Worm (Caenorhabditis elegans) whole organism, L4 larva: ENCODE measurements around the gene ZK643.2.

Experiments used
- F10B5.3 ChIP-seq: sonication (generic microtip); optimal IDR thresholded peaks from 2 replicates; lab custom pipeline; 2016; ENCODE audit warnings: mild to moderate bottlenecking, missing genetic modification characterization, missing compliant biosample characterization
- R02D3.7 ChIP-seq: fragments of 150-350 bp; sonication (generic microtip); optimal IDR thresholded peaks from 3 replicates; lab custom pipeline; 2014; ENCODE audit warnings: missing biosample characterization, missing genetic modification characterization
- Y105C5A.15 ChIP-seq: fragments of 200-800 bp; sonication (Bioruptor generic); IDR thresholded peaks from 2 replicates; pipeline ENCODE4 v1.3.6; 2022; ENCODE audit warnings: missing genetic modification characterization, missing compliant biosample characterization
- Y48G9A.11 ChIP-seq: fragments of 200-800 bp; sonication (Bioruptor generic); IDR thresholded peaks from 2 replicates; pipeline ENCODE4 v1.3.6; 2022; ENCODE audit warnings: missing genetic modification reagents, missing genetic modification characterization, missing compliant biosample characterization
- ZK337.2 ChIP-seq: fragments of 200-800 bp; sonication (Bioruptor generic); IDR thresholded peaks from 2 replicates; pipeline ENCODE4 v1.3.6; 2022; ENCODE audit warnings: missing genetic modification reagents, missing genetic modification characterization, missing compliant biosample characterization
- ZK546.5 ChIP-seq, 2 experiments: sonication (generic microtip); optimal IDR thresholded peaks; 2 replicates each; lab custom pipeline; 2017; ENCODE audit warnings: missing biosample characterization in 2 of 2, missing genetic modification characterization in 2 of 2
- ceh-20 ChIP-seq: fragments of 200-800 bp; sonication (Bioruptor generic); IDR thresholded peaks from 2 replicates; pipeline ENCODE4 v1.3.6; 2022; ENCODE audit warnings: missing genetic modification reagents, missing genetic modification characterization, missing compliant biosample characterization
- ceh-28 ChIP-seq: fragments of 150-350 bp; optimal IDR thresholded peaks from 2 replicates; lab custom pipeline; 2014; ENCODE audit warnings: missing biosample characterization, missing genetic modification reagents, missing genetic modification characterization
- ceh-62 ChIP-seq: sonication (generic microtip); optimal IDR thresholded peaks from 2 replicates; lab custom pipeline; 2017; ENCODE audit warnings: missing biosample characterization, missing genetic modification characterization
- ceh-82 ChIP-seq: sonication (generic microtip); optimal IDR thresholded peaks from 2 replicates; lab custom pipeline; 2017; ENCODE audit warnings: missing biosample characterization, missing genetic modification characterization
- daf-12 ChIP-seq: fragments of 150-350 bp; optimal IDR thresholded peaks from 2 replicates; lab custom pipeline; 2014; ENCODE audit warnings: missing biosample characterization, missing genetic modification reagents, missing genetic modification characterization
- daf-16 ChIP-seq, 3 experiments: sonication (generic microtip); optimal IDR thresholded peaks; 2 replicates each; lab custom pipeline; 2016 to 2017; ENCODE audit warnings: missing genetic modification characterization in 3 of 3, missing genetic modification reagents in 3 of 3, mild to moderate bottlenecking in 2 of 3, missing compliant biosample characterization in 2 of 3, missing biosample characterization in 1 of 3, moderate library complexity in 1 of 3
- daf-19 ChIP-seq: fragments of 200-800 bp; sonication (Bioruptor generic); conservative IDR thresholded peaks from 2 replicates; pipeline ENCODE4 v1.3.6; 2022; ENCODE audit warnings: missing genetic modification characterization, missing compliant biosample characterization
- dmd-6 ChIP-seq: fragments of 200-800 bp; sonication (Bioruptor generic); IDR thresholded peaks from 2 replicates; pipeline ENCODE4 v1.3.6; 2022; ENCODE audit warnings: missing genetic modification reagents, missing genetic modification characterization, missing compliant biosample characterization
- dpl-1 ChIP-seq: fragments of 150-350 bp; optimal IDR thresholded peaks from 2 replicates; lab custom pipeline; 2014; ENCODE audit warnings: missing biosample characterization, missing genetic modification reagents, missing genetic modification characterization
- dve-1 ChIP-seq: sonication (generic microtip); optimal IDR thresholded peaks from 2 replicates; lab custom pipeline; 2017; ENCODE audit warnings: antibody characterized with exemption, mild to moderate bottlenecking, missing genetic modification characterization, missing compliant biosample characterization; ENCODE audit not compliant: insufficient read depth
- fkh-10 ChIP-seq: fragments of 150-350 bp; optimal IDR thresholded peaks from 2 replicates; lab custom pipeline; 2014; ENCODE audit warnings: missing biosample characterization, missing genetic modification reagents, missing genetic modification characterization
- fos-1 ChIP-seq: fragments of 150-350 bp; optimal IDR thresholded peaks from 2 replicates; lab custom pipeline; 2014; ENCODE audit warnings: missing biosample characterization, missing genetic modification characterization
- hif-1 ChIP-seq, 2 experiments: sonication (generic microtip); optimal IDR thresholded peaks; 2 replicates each; lab custom pipeline; 2016 to 2017; ENCODE audit warnings: missing compliant biosample characterization in 2 of 2, missing genetic modification characterization in 2 of 2, missing genetic modification reagents in 2 of 2, missing genotype in 2 of 2, mild to moderate bottlenecking in 1 of 2
- hlh-11 ChIP-seq: fragments of 200-800 bp; sonication (Bioruptor generic); optimal IDR thresholded peaks from 2 replicates; lab custom pipeline; 2018; ENCODE audit warnings: mild to moderate bottlenecking, missing genetic modification characterization, missing compliant biosample characterization
- hmg-1.1 ChIP-seq: fragments of 200-800 bp; sonication (Bioruptor generic); IDR thresholded peaks from 2 replicates; pipeline ENCODE4 v1.3.6; 2022; ENCODE audit warnings: missing genetic modification reagents, missing genetic modification characterization, missing compliant biosample characterization
- jun-1 ChIP-seq: fragments of 150-350 bp; optimal IDR thresholded peaks from 2 replicates; lab custom pipeline; 2014; ENCODE audit warnings: missing biosample characterization, missing genetic modification reagents, missing genetic modification characterization
- lim-7 ChIP-seq: fragments of 200-800 bp; sonication (Bioruptor generic); IDR thresholded peaks from 2 replicates; pipeline ENCODE4 v1.3.6; 2022; ENCODE audit warnings: missing genetic modification characterization, missing compliant biosample characterization
- lin-29 ChIP-seq: fragments of 200-800 bp; sonication (Bioruptor generic); IDR thresholded peaks from 2 replicates; pipeline ENCODE4 v1.3.6; 2022; ENCODE audit warnings: missing genetic modification reagents, missing genetic modification characterization, missing compliant biosample characterization
- lin-38 ChIP-seq: fragments of 200-800 bp; sonication (Bioruptor generic); IDR thresholded peaks from 2 replicates; pipeline ENCODE4 v1.3.6; 2022; ENCODE audit warnings: missing genetic modification reagents, missing genetic modification characterization, missing compliant biosample characterization
- lin-39 ChIP-seq: fragments of 150-350 bp; optimal IDR thresholded peaks from 2 replicates; lab custom pipeline; 2014; ENCODE audit warnings: missing biosample characterization, missing genetic modification reagents, missing genetic modification characterization
- madf-9 ChIP-seq: fragments of 200-800 bp; sonication (Bioruptor generic); conservative IDR thresholded peaks from 2 replicates; pipeline ENCODE4 v1.3.6; 2022; ENCODE audit warnings: missing genetic modification reagents, missing genetic modification characterization, missing compliant biosample characterization
- mdl-1 ChIP-seq, 2 experiments: fragments of 150-350 bp in 1 of 2; sonication (generic microtip) in 1 of 2; optimal IDR thresholded peaks; 2 replicates each; lab custom pipeline; 2014 to 2017; ENCODE audit warnings: missing biosample characterization in 2 of 2, missing genetic modification characterization in 2 of 2
- mdt-29 ChIP-seq: fragments of 200-800 bp; sonication (Bioruptor generic); IDR thresholded peaks from 2 replicates; pipeline ENCODE4 v1.3.6; 2022; ENCODE audit warnings: missing genetic modification reagents, missing genetic modification characterization, missing compliant biosample characterization
- mes-2 ChIP-seq: sonication (generic microtip); optimal IDR thresholded peaks from 2 replicates; lab custom pipeline; 2016; ENCODE audit warnings: missing genotype, mild to moderate bottlenecking, missing genetic modification characterization, missing compliant biosample characterization; ENCODE audit not compliant: poor library complexity, severe bottlenecking
- mxl-2 ChIP-seq: fragments of 200-800 bp; sonication (Bioruptor generic); conservative IDR thresholded peaks from 2 replicates; pipeline ENCODE4 v1.3.6; 2022; ENCODE audit warnings: missing genetic modification reagents, missing genetic modification characterization, missing compliant biosample characterization
- nhr-10 ChIP-seq: fragments of 150-350 bp; optimal IDR thresholded peaks from 2 replicates; lab custom pipeline; 2014; ENCODE audit warnings: missing biosample characterization, missing genetic modification characterization
- nhr-111 ChIP-seq: fragments of 200-800 bp; sonication (Bioruptor generic); optimal IDR thresholded peaks from 2 replicates; lab custom pipeline; 2018; ENCODE audit warnings: mild to moderate bottlenecking, missing genetic modification characterization, missing compliant biosample characterization
- nhr-237 ChIP-seq: sonication (generic microtip); optimal IDR thresholded peaks from 2 replicates; lab custom pipeline; 2017; ENCODE audit warnings: missing biosample characterization, missing genetic modification characterization
- nhr-25 ChIP-seq: sonication (generic microtip); optimal IDR thresholded peaks from 2 replicates; lab custom pipeline; 2017; ENCODE audit warnings: missing genetic modification characterization, mild to moderate bottlenecking, missing compliant biosample characterization, antibody characterized with exemption, moderate library complexity, borderline replicate concordance; ENCODE audit not compliant: insufficient read depth
- nhr-28 ChIP-seq: fragments of 150-350 bp; optimal IDR thresholded peaks from 2 replicates; lab custom pipeline; 2014; ENCODE audit warnings: missing biosample characterization, missing genetic modification characterization
- nhr-42 ChIP-seq: fragments of 200-800 bp; sonication (Bioruptor generic); IDR thresholded peaks from 2 replicates; pipeline ENCODE4 v1.3.6; 2022; ENCODE audit warnings: missing genetic modification characterization, missing compliant biosample characterization
- nhr-48 ChIP-seq: sonication (generic microtip); optimal IDR thresholded peaks from 2 replicates; lab custom pipeline; 2016; ENCODE audit warnings: mild to moderate bottlenecking, missing genetic modification characterization, missing compliant biosample characterization
- nhr-6 ChIP-seq: fragments of 150-350 bp; optimal IDR thresholded peaks from 2 replicates; lab custom pipeline; 2014; ENCODE audit warnings: missing biosample characterization, missing genetic modification characterization
- nhr-76 ChIP-seq: fragments of 150-350 bp; optimal IDR thresholded peaks from 2 replicates; lab custom pipeline; 2014; ENCODE audit warnings: missing biosample characterization, missing genetic modification characterization
- pqm-1 ChIP-seq: sonication (generic microtip); optimal IDR thresholded peaks from 2 replicates; lab custom pipeline; 2017; ENCODE audit warnings: missing biosample characterization, missing genetic modification characterization
- rbr-2 ChIP-seq: sonication (generic microtip); optimal IDR thresholded peaks from 2 replicates; lab custom pipeline; 2016; ENCODE audit warnings: missing genotype, missing genetic modification characterization, missing compliant biosample characterization
- sdz-12 ChIP-seq: fragments of 200-800 bp; sonication (Bioruptor generic); optimal IDR thresholded peaks from 2 replicates; lab custom pipeline; 2018; ENCODE audit warnings: mild to moderate bottlenecking, missing genetic modification characterization, missing compliant biosample characterization
- snpc-1.2 ChIP-seq: fragments of 200-800 bp; sonication (Bioruptor generic); IDR thresholded peaks from 2 replicates; pipeline ENCODE4 v1.3.6; 2022; ENCODE audit warnings: missing genetic modification reagents, missing genetic modification characterization, missing compliant biosample characterization
- spr-3 ChIP-seq: fragments of 200-800 bp; sonication (Bioruptor generic); optimal IDR thresholded peaks from 2 replicates; lab custom pipeline; 2018; ENCODE audit warnings: mild to moderate bottlenecking, missing genetic modification characterization, missing compliant biosample characterization
- tag-97 ChIP-seq: fragments of 200-800 bp; sonication (Bioruptor generic); IDR thresholded peaks from 2 replicates; pipeline ENCODE4 v1.3.6; 2022; ENCODE audit warnings: missing genetic modification characterization, missing compliant biosample characterization
- unc-130 ChIP-seq: sonication (generic microtip); optimal IDR thresholded peaks from 2 replicates; lab custom pipeline; 2016; ENCODE audit warnings: missing genetic modification reagents, missing genetic modification characterization, missing compliant biosample characterization
- zfp-2 ChIP-seq: sonication (generic microtip); optimal IDR thresholded peaks from 2 replicates; lab custom pipeline; 2016; ENCODE audit warnings: mild to moderate bottlenecking, missing genetic modification characterization, missing compliant biosample characterization
- zip-11 ChIP-seq: fragments of 200-800 bp; sonication (Bioruptor generic); IDR thresholded peaks from 2 replicates; pipeline ENCODE4 v1.3.6; 2022; ENCODE audit warnings: missing genetic modification characterization, missing compliant biosample characterization
- ztf-11 ChIP-seq: fragments of 150-350 bp; optimal IDR thresholded peaks from 2 replicates; lab custom pipeline; 2014; ENCODE audit warnings: missing biosample characterization, missing genetic modification characterization
- ztf-7 ChIP-seq: fragments of 150-350 bp; optimal IDR thresholded peaks from 2 replicates; lab custom pipeline; 2014; ENCODE audit warnings: missing biosample characterization, missing genetic modification characterization

Gene ZK643.2

ce11 chrIII:8937571-8937970 is 18.8 kb upstream of the ZK643.2 start (continued):
- TF ChIP-seq ceh-20 (GFP tag; lab: Robert Waterston, UW): no peak; the same call in 1 of the 2 replicates
- peak in 1 of 2 experiments; percentile 70 for TF ChIP-seq mdl-1 (tag; optimal IDR thresholded peaks at IDR 0.05; lab: Kevin White, UChicago)
- peak; percentile 54 for TF ChIP-seq nhr-25 (tag; lab: Kevin White, UChicago)
- TF ChIP-seq lim-7 (GFP tag; lab: Robert Waterston, UW): peak; percentile 94
- TF ChIP-seq nhr-10 (tag; lab: Kevin White, UChicago): no peak
- TF ChIP-seq jun-1 (tag; lab: Kevin White, UChicago): peak; percentile 21
- peak; percentile 45 for TF ChIP-seq nhr-111 (GFP tag; lab: Kevin White, UChicago)
- peak; percentile 46 for TF ChIP-seq ztf-7
- no peak for TF ChIP-seq pqm-1
- TF ChIP-seq ZK337.2 (GFP tag; lab: Robert Waterston, UW): peak; percentile 78
- TF ChIP-seq spr-3 (GFP tag; lab: Kevin White, UChicago): peak; percentile 30
- no peak for TF ChIP-seq lin-39 (tag; lab: Kevin White, UChicago)
- TF ChIP-seq Y48G9A.11: peak; percentile 53; the same call in 1 of the 2 replicates
- no peak for TF ChIP-seq nhr-76
- TF ChIP-seq lin-29 (GFP tag; lab: Robert Waterston, UW): 0 out of 2 replicates have a peak, but pooled peaks have one; percentile 55
- TF ChIP-seq mes-2 (tag; lab: Kevin White, UChicago): peak; percentile 90
- TF ChIP-seq R02D3.7: no peak
- TF ChIP-seq ceh-82: no peak
- TF ChIP-seq fkh-10 (GFP tag; lab: Kevin White, UChicago): no peak
- 0 out of 2 replicates have a peak, but pooled peaks have one; percentile 57 for TF ChIP-seq mxl-2 (GFP tag; lab: Robert Waterston, UW)
- TF ChIP-seq dmd-6 (GFP tag; lab: Robert Waterston, UW): peak; percentile 80
- peak; percentile 56 for TF ChIP-seq unc-130
- TF ChIP-seq hif-1 (tag; optimal IDR thresholded peaks at IDR 0.05; lab: Kevin White, UChicago): peak; percentile 25 to 67
- no peak; the same call in 1 of the 2 replicates for TF ChIP-seq lin-38 (GFP tag; lab: Robert Waterston, UW)
- no peak for TF ChIP-seq snpc-1.2 (GFP tag; lab: Robert Waterston, UW)
- peak; percentile 44 for TF ChIP-seq sdz-12 (GFP tag; lab: Kevin White, UChicago)
- no peak for TF ChIP-seq dpl-1
- no peak for TF ChIP-seq ceh-62 (tag; lab: Kevin White, UChicago)
- TF ChIP-seq daf-16 (GFP tag; optimal IDR thresholded peaks at IDR 0.05; lab: Kevin White, UChicago): peak; percentile 78 to 89
- TF ChIP-seq daf-16 (tag; optimal IDR thresholded peaks at IDR 0.05; lab: Kevin White, UChicago): no peak
- TF ChIP-seq ceh-28 (tag; lab: Kevin White, UChicago): no peak
- TF ChIP-seq rbr-2: peak; percentile 88
- peak; percentile 61 for TF ChIP-seq mdt-29
- TF ChIP-seq F10B5.3 (tag; lab: Kevin White, UChicago): peak; percentile 7
- peak; percentile 81 for TF ChIP-seq hlh-11
- TF ChIP-seq daf-19 (GFP tag; lab: Robert Waterston, UW): peak; percentile 78
- no peak for TF ChIP-seq nhr-48
- no peak for TF ChIP-seq ztf-11 (tag; lab: Kevin White, UChicago)
- TF ChIP-seq zfp-2 (tag; lab: Kevin White, UChicago): no peak
- peak; percentile 93 for TF ChIP-seq hmg-1.1 (GFP tag; lab: Robert Waterston, UW)
- TF ChIP-seq nhr-6 (tag; lab: Kevin White, UChicago): no peak
- TF ChIP-seq Y105C5A.15: peak; percentile 21; the same call in 1 of the 2 replicates
- peak; percentile 62; the same call in 1 of the 2 replicates for TF ChIP-seq nhr-42 (GFP tag; lab: Robert Waterston, UW)
- no peak for TF ChIP-seq dve-1
- TF ChIP-seq tag-97: no peak
- no peak for TF ChIP-seq daf-12 (tag; lab: Kevin White, UChicago)
- no peak for TF ChIP-seq nhr-237
- TF ChIP-seq ZK546.5 (tag; optimal IDR thresholded peaks at IDR 0.05; lab: Kevin White, UChicago): no peak
- TF ChIP-seq zip-11: no peak
- no peak for TF ChIP-seq fos-1
- peak; percentile 65; the same call in 1 of the 2 replicates for TF ChIP-seq madf-9 (GFP tag; lab: Robert Waterston, UW)
- TF ChIP-seq nhr-28 (tag; lab: Kevin White, UChicago): peak; percentile 47
